Fruit fly (Drosophila melanogaster) whole organism, embryonic: ENCODE measurements around the gene CG31100.

ENCODE experiments used
- CG10565 ChIP-seq: fragments of 200-800 bp; sonication (Bioruptor generic); optimal IDR thresholded peaks from 3 replicates; lab custom pipeline; 2016; ENCODE audit warnings: missing biosample characterization, mild to moderate bottlenecking, missing genetic modification characterization
- CG10654 ChIP-seq: fragments of 200-800 bp; sonication (Bioruptor generic); optimal IDR thresholded peaks from 2 replicates; lab custom pipeline; 2016; ENCODE audit warnings: missing biosample characterization, missing genetic modification characterization
- CG11560 ChIP-seq: fragments of 200-800 bp; sonication (Bioruptor generic); IDR thresholded peaks from 3 replicates; pipeline ENCODE4 v1.3.6; 2022; ENCODE audit warnings: missing biosample characterization, missing genetic modification characterization
- CG11696 ChIP-seq: fragments of 200-800 bp; sonication (Bioruptor generic); IDR thresholded peaks from 2 replicates; pipeline ENCODE4 v1.3.6; 2022; ENCODE audit warnings: missing biosample characterization, missing genetic modification characterization
- CG11723 ChIP-seq: fragments of 200-800 bp; sonication (Bioruptor generic); optimal IDR thresholded peaks from 2 replicates; lab custom pipeline; 2017; ENCODE audit warnings: missing biosample characterization, mild to moderate bottlenecking, missing genetic modification characterization
- CG13123 ChIP-seq: fragments of 200-800 bp; sonication (Bioruptor generic); optimal IDR thresholded peaks from 2 replicates; lab custom pipeline; 2016; ENCODE audit warnings: missing biosample characterization, missing genetic modification characterization
- CG15073 ChIP-seq: fragments of 200-800 bp; sonication (Bioruptor generic); optimal IDR thresholded peaks from 2 replicates; lab custom pipeline; 2016; ENCODE audit warnings: missing biosample characterization, missing genetic modification characterization
- CG15479 ChIP-seq: fragments of 200-800 bp; sonication (Bioruptor generic); optimal IDR thresholded peaks from 3 replicates; lab custom pipeline; 2019; ENCODE audit warnings: missing biosample characterization, mild to moderate bottlenecking, missing genetic modification characterization, moderate library complexity
- CG16813 ChIP-seq: fragments of 200-800 bp; sonication (Bioruptor generic); IDR thresholded peaks from 3 replicates; pipeline ENCODE4 v1.3.6; 2022; ENCODE audit warnings: missing biosample characterization, missing genetic modification characterization; ENCODE audit not compliant: partially characterized antibody
- CG16815 ChIP-seq: fragments of 200-800 bp; sonication (Bioruptor generic); optimal IDR thresholded peaks from 3 replicates; lab custom pipeline; 2017; ENCODE audit warnings: missing biosample characterization, mild to moderate bottlenecking, missing genetic modification characterization
- CG17829 ChIP-seq: fragments of 200-800 bp; optimal IDR thresholded peaks from 2 replicates; lab custom pipeline; 2019; ENCODE audit warnings: missing biosample characterization, mild to moderate bottlenecking, missing genetic modification characterization, moderate library complexity
- CG18764 ChIP-seq: fragments of 200-800 bp; sonication (Bioruptor generic); optimal IDR thresholded peaks from 3 replicates; lab custom pipeline; 2016; ENCODE audit warnings: missing biosample characterization, missing genetic modification characterization
- CG2712 ChIP-seq: fragments of 200-800 bp; optimal IDR thresholded peaks from 3 replicates; lab custom pipeline; 2019; ENCODE audit warnings: missing biosample characterization, mild to moderate bottlenecking, missing genetic modification characterization, moderate library complexity
- CG30403 ChIP-seq: fragments of 200-800 bp; sonication (Bioruptor generic); optimal IDR thresholded peaks from 3 replicates; lab custom pipeline; 2016; ENCODE audit warnings: missing biosample characterization, missing genetic modification characterization
- CG3163 ChIP-seq: fragments of 200-800 bp; sonication (Bioruptor generic); optimal IDR thresholded peaks from 3 replicates; lab custom pipeline; 2016; ENCODE audit warnings: missing biosample characterization, missing genetic modification characterization
- CG3847 ChIP-seq: fragments of 200-800 bp; sonication (Bioruptor generic); IDR thresholded peaks from 2 replicates; pipeline ENCODE4 v1.3.6; 2022; ENCODE audit warnings: missing biosample characterization, missing genetic modification characterization
- CG43689 ChIP-seq: fragments of 200-800 bp; sonication (Bioruptor generic); IDR thresholded peaks from 2 replicates; pipeline ENCODE4 v1.3.6; 2022; ENCODE audit warnings: missing biosample characterization, missing genetic modification characterization
- CG4404 ChIP-seq: fragments of 200-800 bp; sonication (Bioruptor generic); IDR thresholded peaks from 2 replicates; pipeline ENCODE4 v1.3.6; 2022; ENCODE audit warnings: missing biosample characterization, missing genetic modification characterization
- CG7745 ChIP-seq: fragments of 200-800 bp; sonication (Bioruptor generic); optimal IDR thresholded peaks from 2 replicates; lab custom pipeline; 2018; ENCODE audit warnings: missing biosample characterization, mild to moderate bottlenecking, missing genetic modification characterization, moderate library complexity
- CG7786 ChIP-seq: fragments of 200-800 bp; sonication (Bioruptor generic); optimal IDR thresholded peaks from 2 replicates; lab custom pipeline; 2016; ENCODE audit warnings: missing biosample characterization, missing genetic modification characterization
- CG8290 ChIP-seq, 3 experiments: fragments of 200-800 bp; sonication (Bioruptor generic); optimal IDR thresholded peaks; 2 replicates each; lab custom pipeline; 2016 to 2019; ENCODE audit warnings: missing biosample characterization in 3 of 3, missing genetic modification characterization in 3 of 3, mild to moderate bottlenecking in 2 of 3, moderate library complexity in 1 of 3
- D19A ChIP-seq: fragments of 200-800 bp; optimal IDR thresholded peaks from 3 replicates; lab custom pipeline; 2019; ENCODE audit warnings: missing biosample characterization, mild to moderate bottlenecking, missing genetic modification characterization, moderate library complexity
- Dref ChIP-seq: fragments of 200-800 bp; sonication (Bioruptor generic); IDR thresholded peaks from 2 replicates; pipeline ENCODE4 v1.3.6; 2022; ENCODE audit warnings: missing biosample characterization, missing genetic modification characterization
- Hey ChIP-seq: fragments of 200-800 bp; sonication (Bioruptor generic); optimal IDR thresholded peaks from 3 replicates; lab custom pipeline; 2018; ENCODE audit warnings: missing biosample characterization, mild to moderate bottlenecking, missing genetic modification characterization
- Jarid2 ChIP-seq: fragments of 200-800 bp; sonication (Bioruptor generic); optimal IDR thresholded peaks from 3 replicates; lab custom pipeline; 2017; ENCODE audit warnings: mild to moderate bottlenecking, missing biosample characterization, missing genetic modification reagents, missing genetic modification characterization
- MESR4 ChIP-seq: fragments of 200-800 bp; sonication (Bioruptor generic); optimal IDR thresholded peaks from 2 replicates; lab custom pipeline; 2018; ENCODE audit warnings: missing biosample characterization, mild to moderate bottlenecking, missing genetic modification characterization, moderate library complexity
- MTF-1 ChIP-seq: fragments of 200-800 bp; sonication (Bioruptor generic); optimal IDR thresholded peaks from 2 replicates; lab custom pipeline; 2018; ENCODE audit warnings: missing biosample characterization, mild to moderate bottlenecking, missing genetic modification characterization, borderline replicate concordance
- Max ChIP-seq: fragments of 200-800 bp; sonication (Bioruptor generic); optimal IDR thresholded peaks from 2 replicates; lab custom pipeline; 2016; ENCODE audit warnings: missing biosample characterization, mild to moderate bottlenecking, missing genetic modification characterization
- NC2β ChIP-seq: fragments of 200-800 bp; sonication (Bioruptor generic); optimal IDR thresholded peaks from 2 replicates; lab custom pipeline; 2016; ENCODE audit warnings: missing biosample characterization, missing genetic modification characterization
- NK7.1 ChIP-seq: fragments of 200-800 bp; sonication (Bioruptor generic); optimal IDR thresholded peaks from 3 replicates; lab custom pipeline; 2016; ENCODE audit warnings: missing biosample characterization, missing genetic modification characterization
- Optix ChIP-seq: fragments of 200-800 bp; sonication (Bioruptor generic); IDR thresholded peaks from 3 replicates; pipeline ENCODE4 v1.3.6; 2022; ENCODE audit warnings: missing biosample characterization, missing genetic modification characterization
- Rfx ChIP-seq: fragments of 200-800 bp; sonication (Bioruptor generic); IDR thresholded peaks from 2 replicates; pipeline ENCODE4 v1.3.6; 2022; ENCODE audit warnings: missing biosample characterization, missing genetic modification characterization
- Sox100B ChIP-seq: fragments of 200-800 bp; sonication (Bioruptor generic); optimal IDR thresholded peaks from 3 replicates; lab custom pipeline; 2018; ENCODE audit warnings: missing biosample characterization, mild to moderate bottlenecking, missing genetic modification characterization
- bab2 ChIP-seq: fragments of 200-800 bp; sonication (Bioruptor generic); optimal IDR thresholded peaks from 2 replicates; lab custom pipeline; 2016; ENCODE audit warnings: missing biosample characterization, missing genetic modification characterization
- dm ChIP-seq: fragments of 200-800 bp; sonication (Bioruptor generic); optimal IDR thresholded peaks from 3 replicates; lab custom pipeline; 2016; ENCODE audit warnings: missing biosample characterization, missing genetic modification characterization
- ewg ChIP-seq: fragments of 200-800 bp; sonication (Bioruptor generic); optimal IDR thresholded peaks from 3 replicates; lab custom pipeline; 2017; ENCODE audit warnings: mild to moderate bottlenecking, missing biosample characterization, missing genetic modification reagents, missing genetic modification characterization
- fu2 ChIP-seq: fragments of 200-800 bp; sonication (Bioruptor generic); optimal IDR thresholded peaks from 2 replicates; lab custom pipeline; 2016; ENCODE audit warnings: missing biosample characterization, missing genetic modification characterization
- grn ChIP-seq: fragments of 200-800 bp; sonication (Bioruptor generic); optimal IDR thresholded peaks from 3 replicates; lab custom pipeline; 2017; ENCODE audit warnings: missing biosample characterization, missing genetic modification characterization
- kay ChIP-seq: fragments of 200-800 bp; sonication (Bioruptor generic); optimal IDR thresholded peaks from 2 replicates; lab custom pipeline; 2016; ENCODE audit warnings: missing biosample characterization, missing genetic modification characterization
- mam ChIP-seq: fragments of 200-800 bp; sonication (Bioruptor generic); optimal IDR thresholded peaks from 3 replicates; lab custom pipeline; 2016; ENCODE audit warnings: missing biosample characterization, missing genetic modification characterization
- nerfin-1 ChIP-seq: fragments of 200-800 bp; sonication (Bioruptor generic); optimal IDR thresholded peaks from 3 replicates; lab custom pipeline; 2019; ENCODE audit warnings: missing biosample characterization, mild to moderate bottlenecking, missing genetic modification characterization, moderate library complexity
- nom ChIP-seq: fragments of 200-800 bp; sonication (Bioruptor generic); optimal IDR thresholded peaks from 2 replicates; lab custom pipeline; 2017; ENCODE audit warnings: missing biosample characterization, missing genetic modification characterization, mild to moderate bottlenecking, moderate library complexity, missing genetic modification reagents
- otp ChIP-seq: fragments of 200-800 bp; sonication (Bioruptor generic); IDR thresholded peaks from 3 replicates; pipeline ENCODE4, ENCODE4 v1.3.6; 2022; ENCODE audit warnings: missing biosample characterization, missing genetic modification characterization
- seq ChIP-seq: fragments of 200-800 bp; sonication (Bioruptor generic); IDR thresholded peaks from 2 replicates; pipeline ENCODE4 v1.3.6; 2022; ENCODE audit warnings: missing biosample characterization, missing genetic modification characterization
- slbo ChIP-seq: fragments of 200-800 bp; sonication (Bioruptor generic); IDR thresholded peaks from 2 replicates; pipeline ENCODE4 v1.3.6; 2022; ENCODE audit warnings: missing biosample characterization, missing genetic modification characterization
- so ChIP-seq: fragments of 200-800 bp; sonication (Bioruptor generic); IDR thresholded peaks from 3 replicates; pipeline ENCODE4 v1.3.6; 2022; ENCODE audit warnings: missing biosample characterization, missing genetic modification characterization
- sug ChIP-seq: fragments of 200-800 bp; optimal IDR thresholded peaks from 2 replicates; lab custom pipeline; 2019; ENCODE audit warnings: missing biosample characterization, mild to moderate bottlenecking, missing genetic modification characterization, moderate library complexity
- trem ChIP-seq: fragments of 200-800 bp; optimal IDR thresholded peaks from 3 replicates; lab custom pipeline; 2019; ENCODE audit warnings: missing biosample characterization, mild to moderate bottlenecking, missing genetic modification characterization, moderate library complexity
- zen ChIP-seq: fragments of 200-800 bp; sonication (Bioruptor generic); optimal IDR thresholded peaks from 3 replicates; lab custom pipeline; 2018; ENCODE audit warnings: missing biosample characterization, mild to moderate bottlenecking, missing genetic modification characterization, moderate library complexity
- zf30C ChIP-seq: fragments of 200-800 bp; sonication (Bioruptor generic); optimal IDR thresholded peaks from 3 replicates; lab custom pipeline; 2018; ENCODE audit warnings: missing biosample characterization, mild to moderate bottlenecking, missing genetic modification characterization

CG31100 gene

DNA sequence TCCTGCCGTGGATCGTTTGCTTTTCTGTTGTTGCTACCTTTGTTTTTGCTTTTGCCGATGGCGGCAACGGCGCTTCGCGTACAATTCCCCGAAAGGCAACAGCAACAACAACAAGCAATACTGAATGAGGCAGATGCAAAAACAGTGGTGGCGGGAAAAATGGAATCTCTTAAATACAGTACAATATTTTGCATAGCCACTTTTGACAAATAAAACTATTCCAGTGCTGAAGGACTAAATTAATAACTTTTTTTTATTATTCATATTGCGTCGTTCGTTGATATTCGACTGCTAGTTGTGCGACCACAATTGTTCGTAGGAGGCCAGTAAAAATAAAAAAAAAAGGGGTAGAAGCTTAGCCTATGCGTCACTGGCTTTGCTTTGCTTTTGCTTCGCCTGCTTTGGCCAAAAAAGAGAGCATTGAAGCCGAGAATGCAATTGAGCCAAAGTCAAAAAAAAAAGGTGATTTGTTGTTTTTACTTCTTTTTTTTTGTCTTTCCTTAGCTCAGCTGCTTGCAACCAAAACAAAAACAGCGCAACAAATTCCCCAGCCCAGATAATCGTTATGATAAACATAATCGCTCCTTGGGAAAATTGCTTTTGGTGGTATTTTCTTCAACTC is 28.5 kb upstream of the CG31100 start (continued):
- peak; percentile 97 for TF ChIP-seq nom (GFP tag; lab: Kevin White, UChicago)
- peak; percentile 70 for TF ChIP-seq bab2 (GFP tag; lab: Kevin White, UChicago)
- TF ChIP-seq so (GFP tag; lab: Robert Waterston, UW), result peak; percentile 92
- peak; percentile 78 for TF ChIP-seq NK7.1
- TF ChIP-seq CG7745 (tag; lab: Kevin White, UChicago), result no peak
- peak; percentile 83 for TF ChIP-seq CG17829 (tag; lab: Kevin White, UChicago)
- TF ChIP-seq CG15073, result peak; percentile 62
- peak; percentile 73 for TF ChIP-seq NC2β (GFP tag; lab: Kevin White, UChicago)
- peak; percentile 54 for TF ChIP-seq CG3163 (GFP tag; lab: Kevin White, UChicago)
- TF ChIP-seq trem, result peak; percentile 25
- peak; percentile 73 for TF ChIP-seq CG7786 (GFP tag; lab: Kevin White, UChicago)
- TF ChIP-seq D19A (tag; lab: Kevin White, UChicago), result peak; percentile 75
- peak; percentile 7 for TF ChIP-seq Hey (tag; lab: Kevin White, UChicago)
- TF ChIP-seq mam, result peak; percentile 87
- peak; percentile 77 for TF ChIP-seq kay (GFP tag; lab: Kevin White, UChicago)
- peak; percentile 89 for TF ChIP-seq CG30403 (GFP tag; lab: Kevin White, UChicago)
- peak; percentile 69 for TF ChIP-seq CG4404 (GFP tag; lab: Robert Waterston, UW)
- peak; percentile 42 for TF ChIP-seq CG10565 (GFP tag; lab: Kevin White, UChicago)
- TF ChIP-seq CG13123 (GFP tag; lab: Kevin White, UChicago), result peak; percentile 68
- TF ChIP-seq CG11560 (tag; lab: Robert Waterston, UW), result peak; percentile 69; the same call in 2 of the 3 replicates
- TF ChIP-seq sug (tag; lab: Kevin White, UChicago), result peak; percentile 36
- peak; percentile 65 for TF ChIP-seq zen (tag; lab: Kevin White, UChicago)
- peak; percentile 86 for TF ChIP-seq CG3847 (GFP tag; lab: Robert Waterston, UW)
- peak; percentile 86 for TF ChIP-seq ewg (GFP tag; lab: Kevin White, UChicago)
- no peak for TF ChIP-seq CG16813 (GFP tag; lab: Robert Waterston, UW)
- peak; percentile 57 for TF ChIP-seq CG16815 (GFP tag; lab: Kevin White, UChicago)
- TF ChIP-seq Dref (GFP tag; lab: Robert Waterston, UW), result no peak
- TF ChIP-seq Rfx (GFP tag; lab: Robert Waterston, UW), result peak; percentile 88
- TF ChIP-seq zf30C (GFP tag; lab: Kevin White, UChicago), result no peak
- peak; percentile 89 for TF ChIP-seq Optix (GFP tag; lab: Robert Waterston, UW)
- TF ChIP-seq grn (GFP tag; lab: Kevin White, UChicago), result no peak
- TF ChIP-seq dm (GFP tag; lab: Kevin White, UChicago), result peak; percentile 58
- TF ChIP-seq CG18764, result peak; percentile 65
- no peak for TF ChIP-seq CG15479 (GFP tag; lab: Kevin White, UChicago)
- TF ChIP-seq CG8290 (GFP tag; optimal IDR thresholded peaks at IDR 0.05; lab: Kevin White, UChicago), result peak; percentile 53
- TF ChIP-seq CG8290 (tag; optimal IDR thresholded peaks at IDR 0.05; lab: Kevin White, UChicago), result peak in 1 of 2 experiments; percentile 81
- peak; percentile 98 for TF ChIP-seq CG11696 (GFP tag; lab: Robert Waterston, UW)
- TF ChIP-seq nerfin-1, result peak; percentile 64
- TF ChIP-seq Sox100B (GFP tag; lab: Kevin White, UChicago), result peak; percentile 87
- TF ChIP-seq CG2712, result peak; percentile 86
- TF ChIP-seq CG11723, result peak; percentile 71
- TF ChIP-seq otp (GFP tag; lab: Robert Waterston, UW), result peak; percentile 88
- TF ChIP-seq CG43689 (GFP tag; lab: Robert Waterston, UW), result peak; percentile 86
- TF ChIP-seq slbo (GFP tag; lab: Robert Waterston, UW), result peak; percentile 95
- TF ChIP-seq CG10654 (GFP tag; lab: Kevin White, UChicago), result peak; percentile 81
- TF ChIP-seq MTF-1, result peak; percentile 59
- peak; percentile 28 for TF ChIP-seq MESR4 (GFP tag; lab: Kevin White, UChicago)
- TF ChIP-seq Jarid2 (GFP tag; lab: Kevin White, UChicago), result peak; percentile 52
- peak; percentile 94 for TF ChIP-seq seq
- peak; percentile 77 for TF ChIP-seq Max
- TF ChIP-seq fu2, result peak; percentile 70
